Worm (Caenorhabditis elegans): ENCODE measurements around the gene ZK370.4.

Gene ZK370.4

DNA sequence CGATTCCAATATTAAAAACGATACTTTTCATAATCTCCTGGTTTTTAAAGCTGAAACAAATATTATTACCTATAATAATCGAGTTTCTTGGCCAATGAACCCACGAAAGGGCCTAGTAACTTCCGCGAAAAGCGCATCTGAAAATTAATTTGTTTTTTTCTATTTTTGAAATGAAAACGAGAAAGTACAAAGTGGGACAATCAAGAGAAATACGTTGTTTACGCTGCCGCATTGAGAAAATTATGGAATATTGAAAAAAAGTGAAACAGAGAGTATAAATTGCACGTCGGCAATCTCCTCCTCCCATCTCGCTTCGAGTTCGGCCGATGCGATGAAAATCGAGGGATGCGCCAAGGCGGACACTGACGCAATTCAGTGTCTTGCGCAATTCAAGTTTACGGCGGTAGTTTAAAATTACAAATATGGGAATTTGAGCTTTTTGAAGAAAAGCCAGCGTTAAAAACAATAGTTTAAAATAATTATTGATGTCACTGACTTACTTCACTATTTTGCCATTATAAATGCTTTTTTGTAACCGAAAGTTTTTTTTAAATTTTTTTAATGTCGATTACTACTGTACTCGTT, 10.2 kb upstream of the ZK370.4 start, which contains the start of gene pdhk-2:
TSS of gene pdhk-2 (minus strand) at position 137 of the 585 bp plus-strand sequence.
- TF ChIP-seq aly-2 (tag; optimal IDR thresholded peaks at IDR 0.05): peak; percentile 36
- TF ChIP-seq ztf-11 (tag; optimal IDR thresholded peaks at IDR 0.05): no peak
- peak; percentile 96 for TF ChIP-seq nhr-43 (tag; optimal IDR thresholded peaks at IDR 0.05; ENCODE audit: poor library complexity, severe bottlenecking)
- TF ChIP-seq hmg-11 (tag; optimal IDR thresholded peaks at IDR 0.05): peak; percentile 92
- TF ChIP-seq mdl-1 (tag; optimal IDR thresholded peaks at IDR 0.05): peak; percentile 48
- peak; percentile 91 for TF ChIP-seq nhr-25 (tag; optimal IDR thresholded peaks at IDR 0.05)
- TF ChIP-seq nhr-23 (tag; optimal IDR thresholded peaks at IDR 0.05): peak; percentile 94
- peak; percentile 32 for TF ChIP-seq ceh-16 (tag; optimal IDR thresholded peaks at IDR 0.05)
- peak; percentile 7 for TF ChIP-seq nhr-28 (tag; optimal IDR thresholded peaks at IDR 0.05)
- TF ChIP-seq tbx-2 (tag; optimal IDR thresholded peaks at IDR 0.05): peak; percentile 88
- peak; percentile 95 for TF ChIP-seq lin-15B (tag; optimal IDR thresholded peaks at IDR 0.05)
- TF ChIP-seq fos-1 (tag; optimal IDR thresholded peaks at IDR 0.05): no peak
- peak; percentile 82 for TF ChIP-seq ceh-28 (tag; optimal IDR thresholded peaks at IDR 0.05)
- peak; percentile 57 for TF ChIP-seq ama-1 (optimal IDR thresholded peaks at IDR 0.05)
- TF ChIP-seq elt-2 (tag; optimal IDR thresholded peaks at IDR 0.05): peak; percentile 80
- no peak for TF ChIP-seq nhr-12 (tag; optimal IDR thresholded peaks at IDR 0.05)
- no peak for TF ChIP-seq elt-3 (tag; optimal IDR thresholded peaks at IDR 0.05)
- peak; percentile 71 for TF ChIP-seq pqm-1 (tag; optimal IDR thresholded peaks at IDR 0.05)
- peak; percentile 79 for TF ChIP-seq snpc-4 (tag; optimal IDR thresholded peaks at IDR 0.05)
- TF ChIP-seq nhr-76 (tag; optimal IDR thresholded peaks at IDR 0.05): no peak
- no peak for TF ChIP-seq fkh-2 (tag; optimal IDR thresholded peaks at IDR 0.05)
- TF ChIP-seq sea-2 (GFP tag; optimal IDR thresholded peaks at IDR 0.05): no peak
- TF ChIP-seq eor-1 (tag; optimal IDR thresholded peaks at IDR 0.05): no peak
- TF ChIP-seq nhr-11 (tag; optimal IDR thresholded peaks at IDR 0.05): peak; percentile 46
- TF ChIP-seq jun-1 (tag; optimal IDR thresholded peaks at IDR 0.05): peak; percentile 88
- TF ChIP-seq ZK546.5 (tag; optimal IDR thresholded peaks at IDR 0.05): no peak
- no peak for TF ChIP-seq mml-1 (tag; optimal IDR thresholded peaks at IDR 0.05)
- peak; percentile 63 for TF ChIP-seq egl-27 (tag; optimal IDR thresholded peaks at IDR 0.05)
- TF ChIP-seq ceh-82 (tag; optimal IDR thresholded peaks at IDR 0.05): peak; percentile 78
- TF ChIP-seq nfya-1 (tag; optimal IDR thresholded peaks at IDR 0.05; ENCODE audit: insufficient read depth): peak; percentile 92
- TF ChIP-seq fkh-10 (GFP tag; optimal IDR thresholded peaks at IDR 0.05): peak; percentile 66
- TF ChIP-seq unc-39 (tag; optimal IDR thresholded peaks at IDR 0.05): no peak
- TF ChIP-seq unc-62 (GFP tag; optimal IDR thresholded peaks at IDR 0.05): peak; percentile 73
- peak; percentile 75 for TF ChIP-seq egl-5 (tag; optimal IDR thresholded peaks at IDR 0.05)
- no peak for TF ChIP-seq ceh-9 (tag; optimal IDR thresholded peaks at IDR 0.05)
- peak; percentile 10 for TF ChIP-seq zag-1 (tag; optimal IDR thresholded peaks at IDR 0.05)
- no peak for TF ChIP-seq nhr-67 (tag; optimal IDR thresholded peaks at IDR 0.05)
- TF ChIP-seq nhr-237 (tag; optimal IDR thresholded peaks at IDR 0.05): no peak
- peak; percentile 88 for TF ChIP-seq R02D3.7 (tag; optimal IDR thresholded peaks at IDR 0.05)
- peak; percentile 72 for TF ChIP-seq elt-1 (tag; optimal IDR thresholded peaks at IDR 0.05)
- peak; percentile 89 for TF ChIP-seq lin-39 (tag; optimal IDR thresholded peaks at IDR 0.05)
- peak; percentile 91 for TF ChIP-seq lsy-12 (tag; optimal IDR thresholded peaks at IDR 0.05)
- TF ChIP-seq ztf-4 (tag; optimal IDR thresholded peaks at IDR 0.05): peak; percentile 40
- peak; percentile 24 for TF ChIP-seq nhr-77 (tag; optimal IDR thresholded peaks at IDR 0.05)
- TF ChIP-seq pha-4 (tag; optimal IDR thresholded peaks at IDR 0.05): peak; percentile 97
- TF ChIP-seq daf-12 (tag; optimal IDR thresholded peaks at IDR 0.05): no peak
- peak; percentile 95 for TF ChIP-seq skn-1 (tag; optimal IDR thresholded peaks at IDR 0.05)

Data from whole organism, L3 larva.